Worm (Caenorhabditis elegans): ENCODE measurements around the gene col-169.

Gene col-169

DNA sequence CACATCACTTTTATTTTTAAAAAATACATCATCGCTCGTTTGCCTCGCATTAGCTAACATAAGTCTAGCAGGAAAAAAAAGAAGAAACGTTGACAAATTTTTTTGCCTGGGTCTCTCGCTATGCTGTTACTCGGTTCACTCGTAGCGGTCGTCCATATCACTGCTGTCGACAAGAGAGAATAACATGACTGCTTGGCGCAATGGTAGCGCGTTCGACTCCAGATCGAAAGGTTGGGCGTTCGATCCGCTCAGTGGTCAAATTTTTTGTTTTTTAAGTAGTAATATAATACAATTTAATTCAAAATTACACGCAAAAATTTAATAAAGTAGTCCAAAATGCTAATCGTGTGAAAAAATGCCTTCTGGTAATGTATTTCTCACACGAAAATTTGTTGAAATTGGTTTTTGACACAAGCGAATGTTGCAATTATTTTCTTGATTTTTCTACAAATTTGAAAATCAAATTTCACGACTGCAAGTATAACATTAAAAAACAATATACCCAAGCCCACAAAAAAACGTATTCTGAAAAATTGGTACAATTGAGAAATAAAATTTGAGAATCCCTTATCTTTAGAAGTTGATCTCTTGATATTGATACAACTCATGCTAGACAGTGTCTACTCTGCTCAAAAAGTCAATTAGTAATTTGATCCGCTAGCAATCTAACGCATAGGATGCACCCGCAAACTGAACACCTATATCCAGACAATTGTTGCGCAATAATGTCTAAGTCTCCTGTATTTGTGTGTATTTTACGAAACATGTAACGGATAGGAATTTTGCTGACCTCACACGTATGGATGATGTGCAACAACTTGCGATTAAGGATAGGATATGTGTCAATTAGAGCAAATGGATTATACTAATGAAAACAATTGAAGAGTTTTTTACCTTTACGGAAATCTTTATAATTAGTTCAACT lies 42.5 kb downstream of the col-169 start (continued):
- peak; percentile 50 for TF ChIP-seq F49E8.2 (tag; optimal IDR thresholded peaks at IDR 0.05; ENCODE audit: borderline replicate concordance)
- TF ChIP-seq zfp-3 (GFP tag; conservative IDR thresholded peaks at IDR 0.05) = peak; percentile 66
- no peak for TF ChIP-seq cey-2 (tag; optimal IDR thresholded peaks at IDR 0.05; ENCODE audit: borderline replicate concordance, insufficient read depth)
- TF ChIP-seq sdz-12 (GFP tag; optimal IDR thresholded peaks at IDR 0.05) = peak; percentile 87
- no peak for TF ChIP-seq dpl-1 (GFP tag; optimal IDR thresholded peaks at IDR 0.05)
- no peak for TF ChIP-seq nhr-10 (tag; optimal IDR thresholded peaks at IDR 0.05)
- TF ChIP-seq zfp-2 (tag; optimal IDR thresholded peaks at IDR 0.05) = peak; percentile 38
- TF ChIP-seq Y75B8A.6 (GFP tag; IDR thresholded peaks at IDR 0.05) = 0 out of 2 replicates have a peak, but pooled peaks have one; percentile 77

DNA sequence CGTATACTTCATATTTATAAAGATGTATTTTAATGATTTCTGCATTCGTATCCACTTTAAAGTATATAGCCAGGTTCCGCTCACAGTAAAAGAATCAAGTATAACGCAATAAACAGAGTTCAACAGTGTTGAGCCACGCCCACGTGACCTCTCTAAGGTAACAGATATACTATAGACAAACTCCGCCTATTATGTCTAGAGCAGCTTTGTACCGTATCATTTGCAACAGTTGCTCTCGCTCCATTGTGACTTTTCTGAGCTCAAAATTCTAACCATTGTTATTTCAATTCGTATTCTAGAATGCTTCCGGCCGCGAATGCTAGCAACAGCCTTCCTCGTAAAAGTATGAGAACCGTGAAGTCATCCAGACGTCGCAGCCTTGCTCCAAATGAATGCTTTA lies 44.4 kb downstream of the col-169 start, which contains the start of gene C03B1.17:
C03B1.17 (plus strand) TSS at position 301 of the 400 bp plus-strand sequence.
- TF ChIP-seq T26A8.4 (GFP tag; IDR thresholded peaks at IDR 0.05) (no peak), F44E2.7 (GFP tag; IDR thresholded peaks at IDR 0.05) (no peak), lsy-2 (tag; optimal IDR thresholded peaks at IDR 0.05) (no peak), nhr-76 (tag; optimal IDR thresholded peaks at IDR 0.05) (no peak), ces-1 (GFP tag; optimal IDR thresholded peaks at IDR 0.05) (no peak), lim-7 (GFP tag; IDR thresholded peaks at IDR 0.05) (no peak), fos-1 (tag; optimal IDR thresholded peaks at IDR 0.05) (no peak), ama-1 (optimal IDR thresholded peaks at IDR 0.05) (no peak), madf-5 (GFP tag; IDR thresholded peaks at IDR 0.05) (no peak)

DNA sequence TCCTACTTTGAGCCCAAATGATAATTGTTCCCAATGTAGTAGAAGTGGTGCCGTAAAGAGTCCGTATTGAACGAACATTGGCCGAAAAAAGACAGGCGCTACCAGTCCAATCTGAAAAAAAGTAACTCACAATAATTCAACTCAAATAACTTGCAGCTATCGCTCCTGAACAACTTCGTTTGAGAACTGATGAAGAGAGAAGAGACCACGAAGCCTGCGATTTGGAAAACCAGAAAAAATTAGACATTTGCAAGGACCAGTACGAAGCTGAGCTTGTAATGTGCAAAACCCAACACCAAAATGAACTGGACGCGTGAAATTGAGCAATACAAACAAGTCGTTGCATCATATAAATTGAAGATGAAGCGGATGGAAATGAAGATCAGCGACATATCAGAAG lies 45.5 kb downstream of the col-169 start, which contains the start of gene C03B1.1:
C03B1.1 (plus strand) TSS at position 301 of the 400 bp plus-strand sequence.
- TF ChIP-seq lim-7 (GFP tag; IDR thresholded peaks at IDR 0.05) (no peak), jun-1 (tag; optimal IDR thresholded peaks at IDR 0.05) (no peak), aha-1 (tag) (peak; percentile 86), R02D3.7 (tag; optimal IDR thresholded peaks at IDR 0.05) (no peak), lin-29 (GFP tag; IDR thresholded peaks at IDR 0.05) (no peak), ama-1 (optimal IDR thresholded peaks at IDR 0.05) (no peak), dmd-8 (GFP tag; IDR thresholded peaks at IDR 0.05) (no peak), nhr-41 (GFP tag; IDR thresholded peaks at IDR 0.05) (no peak)

DNA sequence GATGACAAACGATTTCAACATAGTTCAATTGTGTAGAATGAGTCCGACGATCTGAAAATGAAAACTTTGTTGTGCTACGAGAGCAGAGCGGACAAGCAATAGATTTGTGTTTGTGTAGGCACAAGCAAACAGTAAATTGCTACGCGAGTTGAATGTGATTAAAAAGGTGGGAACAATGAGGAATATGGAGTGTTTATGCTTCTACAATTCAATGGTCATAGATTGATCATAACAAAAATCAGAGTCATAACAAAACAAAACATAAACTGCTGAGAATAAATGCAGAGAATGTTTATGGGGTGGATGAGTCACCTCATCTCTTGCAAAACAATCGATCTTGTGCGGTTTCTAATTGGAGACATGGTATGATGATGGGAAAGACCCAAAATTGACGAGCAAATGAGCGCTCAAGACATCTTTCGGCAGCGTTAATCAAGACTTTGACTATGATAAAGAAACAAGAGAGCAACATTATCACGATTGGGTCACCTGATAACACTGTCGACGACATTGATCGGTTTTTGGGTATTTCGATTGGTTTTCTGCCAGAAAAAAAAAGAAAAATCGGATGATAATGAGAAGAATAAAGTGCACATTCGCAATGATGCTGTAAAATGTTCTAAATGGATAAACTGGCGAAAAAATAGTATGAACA lies 48.8 kb downstream of the col-169 start, which contains the start of gene lmp-1:
lmp-1 (minus strand) TSS at position 51 of the 655 bp plus-strand sequence.
- peak; percentile 18 for TF ChIP-seq hlh-11 (tag; optimal IDR thresholded peaks at IDR 0.05)
- peak; percentile 38; the same call in 1 of the 2 replicates for TF ChIP-seq dmd-6 (GFP tag; IDR thresholded peaks at IDR 0.05)
- TF ChIP-seq dve-1 (tag; optimal IDR thresholded peaks at IDR 0.05; ENCODE audit: insufficient read depth) = peak; percentile 25
- no peak for TF ChIP-seq daf-16 (GFP tag; optimal IDR thresholded peaks at IDR 0.05)
- TF ChIP-seq daf-16 (tag; optimal IDR thresholded peaks at IDR 0.05) = peak; percentile 77
- TF ChIP-seq zfp-2 (tag; optimal IDR thresholded peaks at IDR 0.05) = no peak
- no peak for TF ChIP-seq ceh-32 (tag; optimal IDR thresholded peaks at IDR 0.05; ENCODE audit: poor library complexity)
- no peak for TF ChIP-seq Y75B8A.6 (GFP tag; IDR thresholded peaks at IDR 0.05)
- no peak for TF ChIP-seq F10B5.3 (tag; optimal IDR thresholded peaks at IDR 0.05)
- no peak for TF ChIP-seq lin-29 (GFP tag; IDR thresholded peaks at IDR 0.05)
- peak; percentile 47; the same call in 1 of the 2 replicates for TF ChIP-seq php-3 (GFP tag; IDR thresholded peaks at IDR 0.05)
- peak; percentile 84 for TF ChIP-seq aha-1 (tag)
- TF ChIP-seq pqm-1 (tag; optimal IDR thresholded peaks at IDR 0.05) = peak; percentile 33

Measured in whole organism, L4 larva.